Worm (Caenorhabditis elegans) whole organism, L4 larva: ENCODE results near the gene chst-1.

Source experiments
- ama-1 ChIP-seq: fragments of 150-350 bp; optimal IDR thresholded peaks from 2 replicates; lab custom pipeline; 2014; ENCODE audit warnings: inconsistent platforms, mixed read lengths
- jun-1 ChIP-seq: fragments of 150-350 bp; optimal IDR thresholded peaks from 2 replicates; lab custom pipeline; 2014; ENCODE audit warnings: missing biosample characterization, missing genetic modification reagents, missing genetic modification characterization

ce11 chrII:8149930-8150329 lies 43.2 kb upstream of the chst-1 start, which contains the start of gene F10B5.3:
- TF ChIP-seq jun-1 (tag; lab: Kevin White, UChicago) (no peak), ama-1 (no peak)
